Worm (Caenorhabditis elegans): Measurements from ENCODE around the gene nhr-98.
A peak's percentile ranks its signal among the peaks of the same experiment; 100 is the strongest.

nhr-98 gene

ce11 chrV:450757-451501, 2.7 kb upstream of the nhr-98 start, which contains the start of gene nhr-123:
TSS of gene nhr-123 (plus strand) at chrV:451451.
- TF ChIP-seq fos-1 (tag; optimal IDR thresholded peaks at IDR 0.05) (peak; percentile 41), lin-39 (tag; optimal IDR thresholded peaks at IDR 0.05) (no peak), mdl-1 (tag; optimal IDR thresholded peaks at IDR 0.05) (no peak)

DNA sequence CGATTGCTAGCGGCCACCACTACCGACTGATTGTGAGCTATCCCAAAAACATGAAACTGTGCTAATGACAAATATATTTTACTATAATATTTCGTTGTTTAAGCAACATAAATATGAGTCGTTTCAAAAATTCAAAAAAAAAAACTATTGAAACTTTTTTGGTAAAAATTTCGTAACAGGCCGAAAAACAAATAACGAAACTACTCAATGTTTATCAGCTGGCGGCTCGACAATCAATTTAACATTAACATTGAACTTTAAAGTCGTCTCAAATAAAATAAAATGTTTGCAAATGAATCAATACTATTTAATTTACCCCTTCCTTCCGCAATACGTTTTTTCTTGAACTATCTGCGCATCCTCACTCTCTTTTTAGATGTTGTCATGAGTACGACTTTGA, 4.2 kb downstream of the nhr-98 start:
- TF ChIP-seq mdl-1 (tag; optimal IDR thresholded peaks at IDR 0.05) (no peak), nhr-129 (tag; optimal IDR thresholded peaks at IDR 0.05) (no peak), mbf-1 (tag; optimal IDR thresholded peaks at IDR 0.05) (no peak), ztf-11 (tag; optimal IDR thresholded peaks at IDR 0.05) (no peak), elt-1 (tag; optimal IDR thresholded peaks at IDR 0.05) (no peak), nhr-12 (tag; optimal IDR thresholded peaks at IDR 0.05) (no peak), nhr-23 (tag; optimal IDR thresholded peaks at IDR 0.05) (no peak), peb-1 (tag; optimal IDR thresholded peaks at IDR 0.05) (no peak), aly-2 (tag; optimal IDR thresholded peaks at IDR 0.05) (no peak), ztf-1 (GFP tag; conservative IDR thresholded peaks at IDR 0.05) (no peak)

DNA sequence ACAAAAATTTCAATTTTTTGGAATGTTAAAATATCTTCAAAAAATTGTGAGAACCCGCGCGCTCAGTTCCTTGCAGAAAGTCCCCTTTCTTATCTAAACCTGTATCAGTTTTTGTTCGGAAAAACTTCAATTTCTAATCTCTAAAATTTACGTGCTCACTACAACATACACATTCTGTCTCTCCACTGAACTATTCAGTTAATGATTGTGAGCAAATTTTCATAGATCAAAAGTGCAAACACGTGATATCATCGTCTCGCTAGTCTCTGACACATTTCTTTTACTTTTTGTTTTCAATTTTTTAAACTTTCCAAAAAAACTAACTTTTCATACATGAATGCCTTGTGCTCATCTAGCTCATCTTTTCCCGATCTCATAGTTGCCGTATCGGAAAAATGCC, 5.8 kb downstream of the nhr-98 start, which contains the start of gene nhr-203:
nhr-203 (plus strand) TSS at position 332 of the 400 bp plus-strand sequence.
- TF ChIP-seq mab-5 (tag; optimal IDR thresholded peaks at IDR 0.05), result no peak
- TF ChIP-seq sem-4 (tag; optimal IDR thresholded peaks at IDR 0.05), result no peak
- no peak for TF ChIP-seq ztf-1 (GFP tag; conservative IDR thresholded peaks at IDR 0.05)
- TF ChIP-seq crh-2 (tag; optimal IDR thresholded peaks at IDR 0.05), result peak; percentile 45
- TF ChIP-seq mdl-1 (tag; optimal IDR thresholded peaks at IDR 0.05), result no peak
- TF ChIP-seq sma-9 (GFP tag; optimal IDR thresholded peaks at IDR 0.05), result peak; percentile 80
- TF ChIP-seq sma-9 (tag; optimal IDR thresholded peaks at IDR 0.05), result no peak
- TF ChIP-seq lsy-2 (tag; optimal IDR thresholded peaks at IDR 0.05), result no peak
- TF ChIP-seq F13H6.1 (tag; optimal IDR thresholded peaks at IDR 0.05), result peak; percentile 1
- no peak for TF ChIP-seq sma-3 (GFP tag; optimal IDR thresholded peaks at IDR 0.05)
- TF ChIP-seq ceh-16 (tag; optimal IDR thresholded peaks at IDR 0.05), result no peak
- TF ChIP-seq C34F6.9 (tag; optimal IDR thresholded peaks at IDR 0.05), result no peak
- TF ChIP-seq nhr-23 (tag; optimal IDR thresholded peaks at IDR 0.05), result no peak
- no peak for TF ChIP-seq unc-62 (GFP tag; optimal IDR thresholded peaks at IDR 0.05)
- TF ChIP-seq unc-55 (GFP tag; optimal IDR thresholded peaks at IDR 0.05), result no peak
- no peak for TF ChIP-seq peb-1 (tag; optimal IDR thresholded peaks at IDR 0.05)
- TF ChIP-seq nhr-77 (tag; optimal IDR thresholded peaks at IDR 0.05), result no peak
- TF ChIP-seq elt-1 (tag; optimal IDR thresholded peaks at IDR 0.05), result no peak
- TF ChIP-seq zag-1 (tag; optimal IDR thresholded peaks at IDR 0.05), result no peak
- TF ChIP-seq ceh-82 (tag; optimal IDR thresholded peaks at IDR 0.05), result no peak
- TF ChIP-seq lin-11 (tag; optimal IDR thresholded peaks at IDR 0.05), result no peak
- no peak for TF ChIP-seq lin-13 (GFP tag; optimal IDR thresholded peaks at IDR 0.05)
- no peak for TF ChIP-seq ztf-4 (tag; optimal IDR thresholded peaks at IDR 0.05)
- no peak for TF ChIP-seq nhr-6 (tag; optimal IDR thresholded peaks at IDR 0.05)
- TF ChIP-seq skn-1 (tag; optimal IDR thresholded peaks at IDR 0.05), result peak; percentile 52
- no peak for TF ChIP-seq elt-3 (tag; optimal IDR thresholded peaks at IDR 0.05)
- peak; percentile 37 for TF ChIP-seq gmeb-1 (tag; optimal IDR thresholded peaks at IDR 0.05)
- no peak for TF ChIP-seq nhr-21 (tag; optimal IDR thresholded peaks at IDR 0.05)
- no peak for TF ChIP-seq nhr-237 (tag; optimal IDR thresholded peaks at IDR 0.05)
- no peak for TF ChIP-seq ztf-11 (tag; optimal IDR thresholded peaks at IDR 0.05)
- no peak for TF ChIP-seq ama-1 (optimal IDR thresholded peaks at IDR 0.05)
- TF ChIP-seq egl-27 (tag; optimal IDR thresholded peaks at IDR 0.05), result no peak
- TF ChIP-seq alr-1 (tag; optimal IDR thresholded peaks at IDR 0.05), result no peak
- TF ChIP-seq nhr-12 (tag; optimal IDR thresholded peaks at IDR 0.05), result no peak
- no peak for TF ChIP-seq nhr-129 (tag; optimal IDR thresholded peaks at IDR 0.05)
- TF ChIP-seq nhr-11 (tag; optimal IDR thresholded peaks at IDR 0.05), result no peak
- no peak for TF ChIP-seq ZK546.5 (tag; optimal IDR thresholded peaks at IDR 0.05)
- no peak for TF ChIP-seq unc-39 (tag; optimal IDR thresholded peaks at IDR 0.05)
- TF ChIP-seq aly-2 (tag; optimal IDR thresholded peaks at IDR 0.05), result no peak
- no peak for TF ChIP-seq blmp-1 (tag; optimal IDR thresholded peaks at IDR 0.05; ENCODE audit: insufficient read depth)
- no peak for TF ChIP-seq mbf-1 (tag; optimal IDR thresholded peaks at IDR 0.05)
- no peak for TF ChIP-seq snpc-4 (tag; optimal IDR thresholded peaks at IDR 0.05)
- no peak for TF ChIP-seq nhr-10 (tag; optimal IDR thresholded peaks at IDR 0.05)
- no peak for TF ChIP-seq nhr-25 (tag; optimal IDR thresholded peaks at IDR 0.05)
- TF ChIP-seq Y55F3AM.14 (GFP tag; optimal IDR thresholded peaks at IDR 0.05), result no peak
- TF ChIP-seq dmd-4 (tag; optimal IDR thresholded peaks at IDR 0.05), result no peak
- no peak for TF ChIP-seq lin-39 (tag; optimal IDR thresholded peaks at IDR 0.05)
- TF ChIP-seq fos-1 (tag; optimal IDR thresholded peaks at IDR 0.05), result peak; percentile 75
- no peak for TF ChIP-seq R02D3.7 (tag; optimal IDR thresholded peaks at IDR 0.05)
